Worm (Caenorhabditis elegans): ENCODE data around the gene mam-7.

ce11 chrIII:9858061-9858460, 34.9 kb upstream of the mam-7 start:
- TF ChIP-seq ztf-23 (GFP tag; IDR thresholded peaks at IDR 0.05), result no peak
- TF ChIP-seq ref-1 (GFP tag; conservative IDR thresholded peaks at IDR 0.05), result no peak
- TF ChIP-seq med-1 (GFP tag; optimal IDR thresholded peaks at IDR 0.05; ENCODE audit: insufficient read depth), result no peak
- TF ChIP-seq klf-2 (GFP tag; conservative IDR thresholded peaks at IDR 0.05), result no peak
- TF ChIP-seq flt-1 (GFP tag; IDR thresholded peaks at IDR 0.05), result no peak
- TF ChIP-seq ztf-29 (GFP tag; IDR thresholded peaks at IDR 0.05), result no peak
- no peak for TF ChIP-seq tab-1 (GFP tag; IDR thresholded peaks at IDR 0.05)

Measured in whole organism, midembryonic.